Fruit fly (Drosophila melanogaster) whole organism, prepupa: ENCODE data around the gene CG44004.

Experiments used
- Blimp-1 ChIP-seq: fragments of 200-800 bp; sonication (Bioruptor generic); optimal IDR thresholded peaks from 3 replicates; lab custom pipeline; 2017; ENCODE audit warnings: missing biosample characterization, missing genetic modification characterization, mild to moderate bottlenecking, moderate library complexity, missing genetic modification reagents
- CG10631 ChIP-seq: fragments of 200-800 bp; sonication (Bioruptor generic); optimal IDR thresholded peaks from 2 replicates; lab custom pipeline; 2016; ENCODE audit warnings: missing biosample characterization, missing genetic modification characterization
- CG10669 ChIP-seq: fragments of 200-800 bp; sonication (Bioruptor generic); optimal IDR thresholded peaks from 3 replicates; lab custom pipeline; 2018; ENCODE audit warnings: missing biosample characterization, mild to moderate bottlenecking, missing genetic modification characterization, moderate library complexity
- CG11294 ChIP-seq: fragments of 200-800 bp; sonication (Bioruptor generic); IDR thresholded peaks from 2 replicates; pipeline ENCODE4 v1.3.6; 2022; ENCODE audit warnings: missing biosample characterization, missing genetic modification characterization
- CG11762 ChIP-seq: fragments of 200-800 bp; sonication (Bioruptor generic); optimal IDR thresholded peaks from 3 replicates; lab custom pipeline; 2016; ENCODE audit warnings: missing biosample characterization, missing genetic modification characterization; ENCODE audit not compliant: insufficient read depth
- CG11902 ChIP-seq: fragments of 200-800 bp; sonication (Bioruptor generic); optimal IDR thresholded peaks from 3 replicates; lab custom pipeline; 2016; ENCODE audit warnings: missing biosample characterization, missing genetic modification characterization
- CG1621 ChIP-seq: fragments of 200-800 bp; sonication (Bioruptor generic); optimal IDR thresholded peaks from 3 replicates; lab custom pipeline; 2018; ENCODE audit warnings: missing biosample characterization, mild to moderate bottlenecking, missing genetic modification characterization
- CG16779 ChIP-seq: fragments of 200-800 bp; sonication (Bioruptor generic); optimal IDR thresholded peaks from 3 replicates; lab custom pipeline; 2017; ENCODE audit warnings: missing biosample characterization, mild to moderate bottlenecking, missing genetic modification characterization
- CG3032 ChIP-seq: fragments of 200-800 bp; optimal IDR thresholded peaks from 2 replicates; lab custom pipeline; 2019; ENCODE audit warnings: missing biosample characterization, mild to moderate bottlenecking, missing genetic modification characterization, moderate library complexity
- CG31627 ChIP-seq: fragments of 200-800 bp; sonication (Bioruptor generic); optimal IDR thresholded peaks from 3 replicates; lab custom pipeline; 2016; ENCODE audit warnings: missing biosample characterization, missing genetic modification characterization
- CG34406 ChIP-seq: fragments of 200-800 bp; sonication (Bioruptor generic); optimal IDR thresholded peaks from 3 replicates; lab custom pipeline; 2016; ENCODE audit warnings: missing biosample characterization, missing genetic modification characterization
- CG3919 ChIP-seq: fragments of 200-800 bp; sonication (Bioruptor generic); optimal IDR thresholded peaks from 3 replicates; lab custom pipeline; 2016; ENCODE audit warnings: missing biosample characterization, missing genetic modification characterization
- CG6276 ChIP-seq: fragments of 200-800 bp; sonication (Bioruptor generic); optimal IDR thresholded peaks from 2 replicates; lab custom pipeline; 2017; ENCODE audit warnings: missing biosample characterization, mild to moderate bottlenecking, missing genetic modification characterization
- CG6792 ChIP-seq: fragments of 200-800 bp; sonication (Bioruptor generic); optimal IDR thresholded peaks from 3 replicates; lab custom pipeline; 2016; ENCODE audit warnings: missing biosample characterization, missing genetic modification characterization
- CG6808 ChIP-seq: fragments of 200-800 bp; sonication (Bioruptor generic); optimal IDR thresholded peaks from 3 replicates; lab custom pipeline; 2017; ENCODE audit warnings: missing biosample characterization, missing genetic modification characterization, mild to moderate bottlenecking, moderate library complexity, missing genetic modification reagents
- CG6854 ChIP-seq: fragments of 200-800 bp; sonication (Bioruptor generic); optimal IDR thresholded peaks from 2 replicates; lab custom pipeline; 2017; ENCODE audit warnings: missing biosample characterization, mild to moderate bottlenecking, missing genetic modification characterization
- CG7368 ChIP-seq: fragments of 200-800 bp; sonication (Bioruptor generic); optimal IDR thresholded peaks from 3 replicates; lab custom pipeline; 2016; ENCODE audit warnings: missing biosample characterization, missing genetic modification characterization
- CG8119 ChIP-seq: fragments of 200-800 bp; sonication (Bioruptor generic); IDR thresholded peaks from 3 replicates; pipeline ENCODE4 v1.3.6; 2022; ENCODE audit warnings: missing biosample characterization, missing genetic modification characterization
- CG8632 ChIP-seq: fragments of 200-800 bp; sonication (Bioruptor generic); optimal IDR thresholded peaks from 3 replicates; lab custom pipeline; 2016; ENCODE audit warnings: missing biosample characterization, missing genetic modification characterization
- CG9139 ChIP-seq: fragments of 200-800 bp; sonication (Bioruptor generic); optimal IDR thresholded peaks from 3 replicates; lab custom pipeline; 2017; ENCODE audit warnings: missing biosample characterization, mild to moderate bottlenecking, missing genetic modification characterization
- Eip78C ChIP-seq: fragments of 200-800 bp; sonication (Bioruptor generic); peaks from one replicate; lab custom pipeline; 2016; ENCODE audit warnings: missing biosample characterization, missing genetic modification characterization
- Ets96B ChIP-seq: fragments of 200-800 bp; optimal IDR thresholded peaks from 2 replicates; lab custom pipeline; 2019; ENCODE audit warnings: missing biosample characterization, mild to moderate bottlenecking, missing genetic modification characterization, moderate library complexity
- Gug ChIP-seq: fragments of 200-800 bp; sonication (Bioruptor generic); IDR thresholded peaks from 2 replicates; pipeline ENCODE4 v1.3.6; 2022; ENCODE audit warnings: missing biosample characterization, missing genetic modification characterization
- Hr38 ChIP-seq: sonication (Bioruptor generic); optimal IDR thresholded peaks from 2 replicates; lab custom pipeline; 2016; ENCODE audit warnings: missing biosample characterization, missing genetic modification characterization
- Hr4 ChIP-seq: fragments of 200-800 bp; sonication (Bioruptor generic); optimal IDR thresholded peaks from 3 replicates; lab custom pipeline; 2016; ENCODE audit warnings: missing biosample characterization, missing genetic modification characterization
- Lpt ChIP-seq: fragments of 200-800 bp; sonication (Bioruptor generic); optimal IDR thresholded peaks from 3 replicates; lab custom pipeline; 2016; ENCODE audit warnings: missing biosample characterization, missing genetic modification characterization
- Met ChIP-seq: fragments of 200-800 bp; sonication (Bioruptor generic); optimal IDR thresholded peaks from 3 replicates; lab custom pipeline; 2016; ENCODE audit warnings: missing biosample characterization, missing genetic modification characterization
- OdsH ChIP-seq: fragments of 200-800 bp; sonication (Bioruptor generic); optimal IDR thresholded peaks from 3 replicates; lab custom pipeline; 2016; ENCODE audit warnings: missing biosample characterization, missing genetic modification characterization
- Smox ChIP-seq: fragments of 200-800 bp; sonication (Bioruptor generic); optimal IDR thresholded peaks from 3 replicates; lab custom pipeline; 2016; ENCODE audit warnings: missing biosample characterization, missing genetic modification characterization
- Sox102F ChIP-seq: fragments of 200-800 bp; sonication (Bioruptor generic); optimal IDR thresholded peaks from 2 replicates; lab custom pipeline; 2016; ENCODE audit warnings: missing biosample characterization, mild to moderate bottlenecking, missing genetic modification characterization
- Sox14 ChIP-seq: fragments of 200-800 bp; sonication (Bioruptor generic); optimal IDR thresholded peaks from 3 replicates; lab custom pipeline; 2016; ENCODE audit warnings: missing biosample characterization, missing genetic modification characterization
- Sox15 ChIP-seq: fragments of 200-800 bp; sonication (Bioruptor generic); optimal IDR thresholded peaks from 3 replicates; lab custom pipeline; 2016; ENCODE audit warnings: missing biosample characterization, missing genetic modification characterization
- achi ChIP-seq: fragments of 200-800 bp; sonication (Bioruptor generic); optimal IDR thresholded peaks from 3 replicates; lab custom pipeline; 2016; ENCODE audit warnings: missing biosample characterization, missing genetic modification characterization
- acj6 ChIP-seq: fragments of 200-800 bp; sonication (Bioruptor generic); optimal IDR thresholded peaks from 3 replicates; lab custom pipeline; 2016; ENCODE audit warnings: missing biosample characterization, missing genetic modification characterization
- cyc ChIP-seq: fragments of 200-800 bp; sonication (Bioruptor generic); optimal IDR thresholded peaks from 3 replicates; lab custom pipeline; 2016; ENCODE audit warnings: missing biosample characterization, missing genetic modification characterization
- dac ChIP-seq: fragments of 200-800 bp; sonication (Bioruptor generic); optimal IDR thresholded peaks from 2 replicates; lab custom pipeline; 2017; ENCODE audit warnings: missing biosample characterization, mild to moderate bottlenecking, missing genetic modification characterization
- eg ChIP-seq: fragments of 200-800 bp; sonication (Bioruptor generic); IDR thresholded peaks from 3 replicates; pipeline ENCODE4 v1.3.6; 2022; ENCODE audit warnings: missing biosample characterization, missing genetic modification characterization
- esn ChIP-seq: fragments of 200-800 bp; sonication (Bioruptor generic); optimal IDR thresholded peaks from 2 replicates; lab custom pipeline; 2016; ENCODE audit warnings: missing biosample characterization, mild to moderate bottlenecking, missing genetic modification characterization, moderate library complexity
- fd85E ChIP-seq: fragments of 200-800 bp; sonication (Bioruptor generic); optimal IDR thresholded peaks from 3 replicates; lab custom pipeline; 2016; ENCODE audit warnings: missing biosample characterization, missing genetic modification characterization
- fkh ChIP-seq: fragments of 200-800 bp; sonication (Bioruptor generic); optimal IDR thresholded peaks from 3 replicates; lab custom pipeline; 2017; ENCODE audit warnings: missing biosample characterization, mild to moderate bottlenecking, missing genetic modification characterization, moderate library complexity
- lz ChIP-seq: fragments of 200-800 bp; sonication (Bioruptor generic); optimal IDR thresholded peaks from 3 replicates; lab custom pipeline; 2016; ENCODE audit warnings: missing biosample characterization, missing genetic modification characterization
- net ChIP-seq: fragments of 200-800 bp; sonication (Bioruptor generic); optimal IDR thresholded peaks from 3 replicates; lab custom pipeline; 2016; ENCODE audit warnings: missing biosample characterization, missing genetic modification characterization
- pdm3 ChIP-seq: fragments of 200-800 bp; sonication (Bioruptor generic); optimal IDR thresholded peaks from 3 replicates; lab custom pipeline; 2016; ENCODE audit warnings: missing biosample characterization, missing genetic modification characterization
- ss ChIP-seq, 2 experiments: fragments of 200-800 bp; sonication (Bioruptor generic); optimal IDR thresholded peaks; 2 replicates in 1 of 2; 3 replicates in 1 of 2; lab custom pipeline; 2017 to 2018; ENCODE audit warnings: mild to moderate bottlenecking in 2 of 2, missing biosample characterization in 2 of 2, missing genetic modification characterization in 2 of 2, moderate library complexity in 1 of 2
- svp ChIP-seq: fragments of 200-800 bp; sonication (Bioruptor generic); peaks from one replicate; lab custom pipeline; 2016; ENCODE audit warnings: missing biosample characterization, missing genetic modification characterization
- topi ChIP-seq: fragments of 200-800 bp; sonication (Bioruptor generic); optimal IDR thresholded peaks from 3 replicates; lab custom pipeline; 2016; ENCODE audit warnings: missing biosample characterization, missing genetic modification characterization
- vri ChIP-seq: fragments of 200-800 bp; sonication (Bioruptor generic); optimal IDR thresholded peaks from 3 replicates; lab custom pipeline; 2016; ENCODE audit warnings: missing biosample characterization, mild to moderate bottlenecking, missing genetic modification characterization

Gene CG44004

DNA sequence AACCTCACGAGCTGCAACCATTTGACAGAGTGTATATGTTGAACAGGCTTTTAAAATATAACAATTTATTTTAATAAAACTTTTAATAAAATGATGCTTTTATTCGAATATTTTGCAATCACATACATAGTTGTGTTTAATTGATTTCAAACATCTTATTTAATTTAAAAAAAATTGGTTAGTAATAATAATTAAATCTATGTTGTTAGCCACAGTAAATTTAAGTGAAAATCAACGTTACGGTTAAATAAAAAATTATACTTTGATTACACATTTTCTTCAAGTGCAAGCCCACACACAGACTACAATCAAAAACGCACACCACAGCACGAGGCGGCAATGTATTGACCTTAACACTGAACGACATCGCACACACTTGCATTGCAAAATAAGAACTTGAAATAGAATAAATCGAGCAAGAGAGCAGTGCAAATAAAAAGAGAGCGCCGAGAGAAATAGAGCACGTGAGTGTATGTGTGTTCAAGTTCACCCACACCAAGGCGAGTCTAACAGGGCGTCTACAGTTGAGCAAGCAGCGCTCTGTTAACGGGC is 10.6 kb downstream of the CG44004 start (continued):
- TF ChIP-seq CG16779 = peak; percentile 57
- peak; percentile 49 for TF ChIP-seq esn
- TF ChIP-seq dac (GFP tag; lab: Kevin White, UChicago) = peak; percentile 48
- TF ChIP-seq Smox = peak; percentile 57
- TF ChIP-seq Sox102F (GFP tag; lab: Kevin White, UChicago) = peak; percentile 52
- peak; percentile 80 for TF ChIP-seq Gug (GFP tag; lab: Robert Waterston, UW)
- TF ChIP-seq CG31627 (GFP tag; lab: Kevin White, UChicago) = peak; percentile 13
- TF ChIP-seq CG7368 (GFP tag; lab: Kevin White, UChicago) = peak; percentile 1
- TF ChIP-seq CG9139 (GFP tag; lab: Kevin White, UChicago) = peak; percentile 49
- peak; percentile 90 for TF ChIP-seq Eip78C (GFP tag; lab: Kevin White, UChicago)
- peak; percentile 73 for TF ChIP-seq Hr4
- peak; percentile 79 for TF ChIP-seq CG10631 (GFP tag; lab: Kevin White, UChicago)
- TF ChIP-seq CG11294 (GFP tag; lab: Robert Waterston, UW) = peak; percentile 49; the same call in 1 of the 2 replicates
- peak; percentile 82 for TF ChIP-seq net (GFP tag; lab: Kevin White, UChicago)
- TF ChIP-seq Lpt (GFP tag; lab: Kevin White, UChicago) = peak; percentile 76
- TF ChIP-seq eg (GFP tag; lab: Robert Waterston, UW) = peak; percentile 82
- no peak for TF ChIP-seq lz (GFP tag; lab: Kevin White, UChicago)
- peak; percentile 26 for TF ChIP-seq CG6854
- peak; percentile 54 for TF ChIP-seq topi (GFP tag; lab: Kevin White, UChicago)
- no peak for TF ChIP-seq Hr38
- peak; percentile 71 for TF ChIP-seq CG3919 (GFP tag; lab: Kevin White, UChicago)

DNA sequence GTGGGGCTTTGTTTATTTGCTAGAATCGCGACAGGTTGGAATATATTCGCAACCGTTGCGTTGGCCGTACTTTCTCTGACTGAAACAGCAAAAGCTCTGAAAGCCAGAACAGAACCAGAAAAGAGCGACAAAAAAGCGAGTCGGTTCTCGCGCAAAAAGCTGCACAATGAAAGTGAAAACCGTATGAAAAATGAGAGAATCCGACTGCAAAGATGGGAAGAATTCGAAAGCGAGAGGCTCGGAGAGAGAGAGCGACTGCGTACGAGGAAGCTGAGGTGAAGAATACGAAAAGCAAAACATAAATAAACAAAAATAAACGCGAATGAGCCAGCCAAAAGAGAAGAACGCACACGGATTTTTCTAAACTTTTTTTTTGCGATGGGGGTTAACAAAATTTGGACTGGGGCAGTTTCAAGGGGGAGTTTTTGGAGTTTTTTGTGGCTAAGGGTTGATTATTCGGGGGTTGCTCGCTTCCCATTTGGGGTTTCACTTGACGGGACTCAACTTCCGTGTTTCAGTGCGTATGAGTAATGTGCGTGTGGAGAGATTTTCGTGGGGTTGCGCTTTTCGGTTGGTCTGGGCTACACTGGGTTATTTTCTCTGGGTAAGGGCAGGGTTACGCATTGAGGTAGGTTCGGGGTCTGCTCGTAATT is 11.8 kb downstream of the CG44004 start:
- TF ChIP-seq Sox14 (GFP tag; lab: Kevin White, UChicago) = peak; percentile 8
- TF ChIP-seq Hr38 = no peak
- TF ChIP-seq CG7368 (GFP tag; lab: Kevin White, UChicago) = no peak
- no peak for TF ChIP-seq Sox15
- TF ChIP-seq Blimp-1 = peak; percentile 98
- TF ChIP-seq vri (GFP tag; lab: Kevin White, UChicago) = peak; percentile 59
- TF ChIP-seq CG6276 = peak; percentile 49
- TF ChIP-seq Met (GFP tag; lab: Kevin White, UChicago) = no peak
- TF ChIP-seq CG8119 (GFP tag; lab: Robert Waterston, UW) = 0 out of 3 replicates have a peak, but pooled peaks have one; percentile 33
- TF ChIP-seq svp (GFP tag; lab: Kevin White, UChicago) = peak; percentile 31
- TF ChIP-seq Lpt (GFP tag; lab: Kevin White, UChicago) = no peak
- TF ChIP-seq Smox = no peak
- TF ChIP-seq CG3919 (GFP tag; lab: Kevin White, UChicago) = peak; percentile 0
- TF ChIP-seq CG16779 = peak; percentile 32
- no peak for TF ChIP-seq Ets96B (tag; lab: Kevin White, UChicago)
- TF ChIP-seq fkh (GFP tag; lab: Kevin White, UChicago) = no peak
- TF ChIP-seq CG8632 (GFP tag; lab: Kevin White, UChicago) = peak; percentile 25
- TF ChIP-seq CG3032 = peak; percentile 16
- TF ChIP-seq acj6 (GFP tag; lab: Kevin White, UChicago) = no peak
- no peak for TF ChIP-seq CG34406 (GFP tag; lab: Kevin White, UChicago)
- peak; percentile 62 to 67 for TF ChIP-seq ss (GFP tag; optimal IDR thresholded peaks at IDR 0.05; lab: Kevin White, UChicago)
- peak; percentile 64 for TF ChIP-seq CG6808 (GFP tag; lab: Kevin White, UChicago)
- TF ChIP-seq CG11762 (GFP tag; lab: Kevin White, UChicago) = no peak
- no peak; the same call in 2 of the 3 replicates for TF ChIP-seq eg (GFP tag; lab: Robert Waterston, UW)
- peak; percentile 30 for TF ChIP-seq esn
- no peak for TF ChIP-seq CG31627 (GFP tag; lab: Kevin White, UChicago)
- TF ChIP-seq achi (GFP tag; lab: Kevin White, UChicago) = no peak
- TF ChIP-seq CG6792 (GFP tag; lab: Kevin White, UChicago) = no peak
- peak; percentile 32 for TF ChIP-seq CG10669 (GFP tag; lab: Kevin White, UChicago)
- TF ChIP-seq CG1621 = peak; percentile 12
- TF ChIP-seq Sox102F (GFP tag; lab: Kevin White, UChicago) = peak; percentile 67
- no peak for TF ChIP-seq CG10631 (GFP tag; lab: Kevin White, UChicago)
- no peak for TF ChIP-seq cyc
- no peak for TF ChIP-seq CG11902 (GFP tag; lab: Kevin White, UChicago)
- TF ChIP-seq OdsH (GFP tag; lab: Kevin White, UChicago) = no peak
- TF ChIP-seq CG6854 = peak; percentile 81
- no peak for TF ChIP-seq pdm3
- no peak for TF ChIP-seq fd85E (GFP tag; lab: Kevin White, UChicago)
